Worm (Caenorhabditis elegans) whole organism, midembryonic: ENCODE measurements around the gene R12B2.6.

Experiments used
- cog-1 ChIP-seq: sonication (generic microtip); optimal IDR thresholded peaks from 2 replicates; lab custom pipeline; 2016; ENCODE audit warnings: missing genetic modification characterization, missing compliant biosample characterization
- flt-1 ChIP-seq: fragments of 200-800 bp; sonication (Bioruptor generic); IDR thresholded peaks from 2 replicates; pipeline ENCODE4 v1.3.6; 2022; ENCODE audit warnings: missing genetic modification characterization, missing compliant biosample characterization
- klf-2 ChIP-seq: fragments of 200-800 bp; sonication (Bioruptor generic); conservative IDR thresholded peaks from 2 replicates; pipeline ENCODE4 v1.3.6; 2022; ENCODE audit warnings: missing genetic modification reagents, missing genetic modification characterization, missing compliant biosample characterization
- med-1 ChIP-seq: sonication (generic microtip); optimal IDR thresholded peaks from 2 replicates; lab custom pipeline; 2017; ENCODE audit warnings: missing genetic modification characterization, mild to moderate bottlenecking, missing compliant biosample characterization, antibody characterized with exemption, missing genetic modification reagents; ENCODE audit not compliant: insufficient read depth
- ref-1 ChIP-seq: fragments of 200-800 bp; sonication (Bioruptor generic); conservative IDR thresholded peaks from 2 replicates; pipeline ENCODE4 v1.3.6; 2022; ENCODE audit warnings: missing genetic modification reagents, missing genetic modification characterization, missing compliant biosample characterization
- tab-1 ChIP-seq: fragments of 200-800 bp; sonication (Bioruptor generic); IDR thresholded peaks from 2 replicates; pipeline ENCODE4 v1.3.6; 2022; ENCODE audit warnings: missing genetic modification characterization, missing compliant biosample characterization
- ztf-23 ChIP-seq: fragments of 200-800 bp; sonication (Bioruptor generic); IDR thresholded peaks from 2 replicates; pipeline ENCODE4 v1.3.6; 2022; ENCODE audit warnings: missing genetic modification reagents, missing genetic modification characterization, missing compliant biosample characterization

DNA sequence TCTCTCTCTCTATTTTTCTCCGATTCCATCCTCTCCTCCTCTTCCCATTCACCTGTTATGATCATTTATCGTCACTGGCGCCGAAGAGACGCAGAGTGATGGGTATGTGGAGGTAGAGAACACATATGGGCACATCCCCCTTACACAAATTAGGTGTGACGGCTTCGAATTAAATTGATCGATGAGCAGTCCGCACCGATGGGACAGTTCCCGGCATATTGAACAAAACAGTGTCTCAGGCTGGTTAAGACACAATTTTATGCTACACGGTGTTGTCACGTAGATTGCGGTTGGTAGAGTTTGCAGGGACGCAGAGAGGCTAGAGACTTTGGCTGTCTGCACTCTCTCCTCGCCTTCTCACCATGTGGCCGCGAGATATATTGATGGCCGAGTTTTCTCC, 19.2 kb downstream of the R12B2.6 start, which contains the start of gene R12B2.7:
- TF ChIP-seq cog-1 (no peak), med-1 (GFP tag; lab: Kevin White, UChicago) (no peak), ztf-23 (GFP tag; lab: Robert Waterston, UW) (no peak), klf-2 (GFP tag; lab: Robert Waterston, UW) (no peak), flt-1 (GFP tag; lab: Robert Waterston, UW) (no peak), tab-1 (GFP tag; lab: Robert Waterston, UW) (0 out of 2 replicates have a peak, but pooled peaks have one; percentile 28), ref-1 (GFP tag; lab: Robert Waterston, UW) (no peak)
